Fruit fly (Drosophila melanogaster): ENCODE results near the gene CG7991.
A peak's percentile ranks its signal among the peaks of the same experiment; 100 is the strongest.

- TF ChIP-seq jim (GFP tag; optimal IDR thresholded peaks at IDR 0.05) (no peak), Dif (GFP tag; optimal IDR thresholded peaks at IDR 0.05; ENCODE audit: partially characterized antibody) (no peak), OdsH (GFP tag; optimal IDR thresholded peaks at IDR 0.05) (no peak), fru (GFP tag; optimal IDR thresholded peaks at IDR 0.05) (no peak), pan (optimal IDR thresholded peaks at IDR 0.05) (no peak), Jra (GFP tag; optimal IDR thresholded peaks at IDR 0.05) (no peak), Hr78 (GFP tag; optimal IDR thresholded peaks at IDR 0.05) (no peak), h (GFP tag; optimal IDR thresholded peaks at IDR 0.05) (no peak), Dfd (GFP tag; optimal IDR thresholded peaks at IDR 0.05) (no peak), Vsx2 (GFP tag; optimal IDR thresholded peaks at IDR 0.05; ENCODE audit: partially characterized antibody) (peak; percentile 24), usp (GFP tag; optimal IDR thresholded peaks at IDR 0.05) (no peak), Hr83 (GFP tag; optimal IDR thresholded peaks at IDR 0.05; ENCODE audit: poor library complexity, severe bottlenecking) (no peak)
Measured at dm6 chr3L:1730160-1730595, 55.7 kb downstream of the CG7991 start.
